Fruit fly (Drosophila melanogaster) whole organism, embryonic: ENCODE measurements around the gene CkIIalpha-i3.

ENCODE experiments used
- Antp ChIP-seq: fragments of 200-800 bp; sonication (Bioruptor generic); optimal IDR thresholded peaks from 3 replicates; lab custom pipeline; 2016; ENCODE audit warnings: missing biosample characterization, missing genetic modification characterization
- Asciz ChIP-seq: fragments of 200-800 bp; sonication (Bioruptor generic); optimal IDR thresholded peaks from 2 replicates; lab custom pipeline; 2017; ENCODE audit warnings: missing biosample characterization, mild to moderate bottlenecking, missing genetic modification characterization, missing genetic modification reagents
- CG11085 ChIP-seq: fragments of 200-800 bp; sonication (Bioruptor generic); IDR thresholded peaks from 2 replicates; pipeline ENCODE4 v1.3.6; 2022; ENCODE audit warnings: missing biosample characterization, missing genetic modification characterization
- CG11093 ChIP-seq: fragments of 200-800 bp; sonication (Bioruptor generic); IDR thresholded peaks from 3 replicates; pipeline ENCODE4 v1.3.6; 2022; ENCODE audit warnings: missing biosample characterization, missing genetic modification characterization
- CG11696 ChIP-seq: fragments of 200-800 bp; sonication (Bioruptor generic); IDR thresholded peaks from 2 replicates; pipeline ENCODE4 v1.3.6; 2022; ENCODE audit warnings: missing biosample characterization, missing genetic modification characterization
- CG12155 ChIP-seq: fragments of 200-800 bp; sonication (Bioruptor generic); optimal IDR thresholded peaks from 3 replicates; lab custom pipeline; 2016; ENCODE audit warnings: missing biosample characterization, missing genetic modification characterization
- CG12391 ChIP-seq: fragments of 200-800 bp; sonication (Bioruptor generic); optimal IDR thresholded peaks from 3 replicates; lab custom pipeline; 2018; ENCODE audit warnings: missing biosample characterization, mild to moderate bottlenecking, missing genetic modification characterization, moderate library complexity
- CG12744 ChIP-seq: fragments of 200-800 bp; sonication (Bioruptor generic); optimal IDR thresholded peaks from 2 replicates; lab custom pipeline; 2016; ENCODE audit warnings: missing biosample characterization, missing genetic modification characterization
- CG14441 ChIP-seq: fragments of 200-800 bp; sonication (Bioruptor generic); IDR thresholded peaks from 2 replicates; pipeline ENCODE4 v1.3.6; 2022; ENCODE audit warnings: missing biosample characterization, missing genetic modification characterization
- CG1603 ChIP-seq: fragments of 200-800 bp; sonication (Bioruptor generic); optimal IDR thresholded peaks from 2 replicates; lab custom pipeline; 2019; ENCODE audit warnings: missing biosample characterization, mild to moderate bottlenecking, missing genetic modification characterization, moderate library complexity
- CG17612 ChIP-seq: fragments of 200-800 bp; sonication (Bioruptor generic); IDR thresholded peaks from 2 replicates; pipeline ENCODE4 v1.3.6; 2022; ENCODE audit warnings: missing biosample characterization, missing genetic modification characterization
- CG17829 ChIP-seq: fragments of 200-800 bp; optimal IDR thresholded peaks from 2 replicates; lab custom pipeline; 2019; ENCODE audit warnings: missing biosample characterization, mild to moderate bottlenecking, missing genetic modification characterization, moderate library complexity
- CG2202 ChIP-seq: fragments of 200-800 bp; sonication (Bioruptor generic); optimal IDR thresholded peaks from 2 replicates; lab custom pipeline; 2018; ENCODE audit warnings: missing biosample characterization, mild to moderate bottlenecking, missing genetic modification characterization
- CG2712 ChIP-seq: fragments of 200-800 bp; optimal IDR thresholded peaks from 3 replicates; lab custom pipeline; 2019; ENCODE audit warnings: missing biosample characterization, mild to moderate bottlenecking, missing genetic modification characterization, moderate library complexity
- CG2889 ChIP-seq: fragments of 200-800 bp; sonication (Bioruptor generic); IDR thresholded peaks from 3 replicates; pipeline ENCODE4 v1.3.6; 2022; ENCODE audit warnings: missing biosample characterization, missing genetic modification characterization
- CG31388 ChIP-seq: fragments of 200-800 bp; sonication (Bioruptor generic); optimal IDR thresholded peaks from 2 replicates; lab custom pipeline; 2016; ENCODE audit warnings: missing biosample characterization, missing genetic modification characterization
- CG3847 ChIP-seq: fragments of 200-800 bp; sonication (Bioruptor generic); IDR thresholded peaks from 2 replicates; pipeline ENCODE4 v1.3.6; 2022; ENCODE audit warnings: missing biosample characterization, missing genetic modification characterization
- CG4404 ChIP-seq: fragments of 200-800 bp; sonication (Bioruptor generic); IDR thresholded peaks from 2 replicates; pipeline ENCODE4 v1.3.6; 2022; ENCODE audit warnings: missing biosample characterization, missing genetic modification characterization
- CG4707 ChIP-seq: fragments of 200-800 bp; sonication (Bioruptor generic); optimal IDR thresholded peaks from 2 replicates; lab custom pipeline; 2018; ENCODE audit warnings: missing biosample characterization, mild to moderate bottlenecking, missing genetic modification characterization, moderate library complexity
- CG6175 ChIP-seq: fragments of 200-800 bp; sonication (Bioruptor generic); IDR thresholded peaks from 3 replicates; pipeline ENCODE4 v1.3.6; 2022; ENCODE audit warnings: missing biosample characterization, missing genetic modification characterization
- CG6854 ChIP-seq: fragments of 200-800 bp; sonication (Bioruptor generic); optimal IDR thresholded peaks from 3 replicates; lab custom pipeline; 2017; ENCODE audit warnings: missing biosample characterization, mild to moderate bottlenecking, missing genetic modification characterization
- CG7556 ChIP-seq: fragments of 200-800 bp; sonication (Bioruptor generic); optimal IDR thresholded peaks from 2 replicates; lab custom pipeline; 2017; ENCODE audit warnings: missing biosample characterization, mild to moderate bottlenecking, missing genetic modification characterization
- CG8944 ChIP-seq: fragments of 200-800 bp; sonication (Bioruptor generic); optimal IDR thresholded peaks from 3 replicates; lab custom pipeline; 2016; ENCODE audit warnings: missing biosample characterization, missing genetic modification characterization
- CG9215 ChIP-seq: fragments of 200-800 bp; sonication (Bioruptor generic); IDR thresholded peaks from 2 replicates; pipeline ENCODE4 v1.3.6; 2022; ENCODE audit warnings: missing biosample characterization, missing genetic modification characterization
- CG9437 ChIP-seq: fragments of 200-800 bp; sonication (Bioruptor generic); optimal IDR thresholded peaks from 2 replicates; lab custom pipeline; 2018; ENCODE audit warnings: missing biosample characterization, mild to moderate bottlenecking, missing genetic modification characterization
- Chrac-16 ChIP-seq: fragments of 200-800 bp; sonication (Bioruptor generic); optimal IDR thresholded peaks from 3 replicates; lab custom pipeline; 2016; ENCODE audit warnings: missing biosample characterization, missing genetic modification characterization
- Dfd ChIP-seq, 2 experiments: fragments of >200 bp; optimal IDR thresholded peaks; 2 replicates each; lab custom pipeline; 2017; ENCODE audit warnings: missing biosample characterization in 2 of 2, missing genetic modification characterization in 2 of 2
- GATAe ChIP-seq: fragments of 200-800 bp; sonication (Bioruptor generic); conservative IDR thresholded peaks from 2 replicates; pipeline ENCODE4 v1.3.6; 2022; ENCODE audit warnings: missing biosample characterization, missing genetic modification characterization
- HLH4C ChIP-seq: fragments of 200-800 bp; sonication (Bioruptor generic); IDR thresholded peaks from 3 replicates; pipeline ENCODE4 v1.3.6; 2022; ENCODE audit warnings: missing biosample characterization, missing genetic modification characterization; ENCODE audit not compliant: partially characterized antibody
- NC2β ChIP-seq: fragments of 200-800 bp; sonication (Bioruptor generic); optimal IDR thresholded peaks from 2 replicates; lab custom pipeline; 2016; ENCODE audit warnings: missing biosample characterization, missing genetic modification characterization
- Nf-YC ChIP-seq: fragments of 200-800 bp; optimal IDR thresholded peaks from 3 replicates; lab custom pipeline; 2019; ENCODE audit warnings: missing biosample characterization, mild to moderate bottlenecking, missing genetic modification characterization, moderate library complexity
- Opbp ChIP-seq: fragments of 200-800 bp; sonication (Bioruptor generic); IDR thresholded peaks from 3 replicates; pipeline ENCODE4 v1.3.6; 2022; ENCODE audit warnings: missing biosample characterization, missing genetic modification characterization; ENCODE audit not compliant: partially characterized antibody
- Rfx ChIP-seq: fragments of 200-800 bp; sonication (Bioruptor generic); IDR thresholded peaks from 2 replicates; pipeline ENCODE4 v1.3.6; 2022; ENCODE audit warnings: missing biosample characterization, missing genetic modification characterization
- TFAM ChIP-seq: fragments of 200-800 bp; sonication (Bioruptor generic); optimal IDR thresholded peaks from 2 replicates; lab custom pipeline; 2017; ENCODE audit warnings: missing biosample characterization, missing genetic modification characterization, inconsistent platforms
- ato ChIP-seq: fragments of 200-800 bp; sonication (Bioruptor generic); IDR thresholded peaks from 2 replicates; pipeline ENCODE4 v1.3.6; 2022; ENCODE audit warnings: missing biosample characterization, missing genetic modification characterization; ENCODE audit not compliant: partially characterized antibody
- bcd ChIP-seq: fragments of 200-800 bp; sonication (Bioruptor generic); optimal IDR thresholded peaks from 2 replicates; lab custom pipeline; 2017; ENCODE audit warnings: missing biosample characterization, mild to moderate bottlenecking, missing genetic modification characterization
- bigmax ChIP-seq: fragments of 200-800 bp; sonication (Bioruptor generic); optimal IDR thresholded peaks from 2 replicates; lab custom pipeline; 2018; ENCODE audit warnings: missing biosample characterization, mild to moderate bottlenecking, missing genetic modification characterization
- br ChIP-seq: fragments of >200 bp; optimal IDR thresholded peaks from 2 replicates; lab custom pipeline; 2017
- chif ChIP-seq, 2 experiments: fragments of 200-800 bp; sonication (Bioruptor generic); optimal IDR thresholded peaks; 3 replicates each; lab custom pipeline; 2016; ENCODE audit warnings: missing biosample characterization in 2 of 2, missing genetic modification characterization in 2 of 2
- esg ChIP-seq: fragments of 200-800 bp; sonication (Bioruptor generic); conservative IDR thresholded peaks from 2 replicates; pipeline ENCODE4 v1.3.6; 2022; ENCODE audit warnings: missing biosample characterization, missing genetic modification characterization
- hth ChIP-seq: fragments of >200 bp; optimal IDR thresholded peaks from 2 replicates; lab custom pipeline; 2017; ENCODE audit warnings: inconsistent platforms
- inv ChIP-seq: fragments of 200-800 bp; sonication (Bioruptor generic); IDR thresholded peaks from 2 replicates; pipeline ENCODE4 v1.3.6; 2022; ENCODE audit warnings: missing biosample characterization, missing genetic modification characterization; ENCODE audit not compliant: partially characterized antibody
- kah ChIP-seq: fragments of 200-800 bp; sonication (Bioruptor generic); optimal IDR thresholded peaks from 2 replicates; lab custom pipeline; 2018; ENCODE audit warnings: missing biosample characterization, mild to moderate bottlenecking, missing genetic modification characterization
- onecut ChIP-seq: fragments of 200-800 bp; sonication (Bioruptor generic); IDR thresholded peaks from 2 replicates; pipeline ENCODE4 v1.3.6; 2022; ENCODE audit warnings: missing biosample characterization, missing genetic modification characterization
- prd ChIP-seq, 3 experiments: fragments of >200 bp in 2 of 3; fragments of 200-800 bp in 1 of 3; sonication (Bioruptor generic) in 1 of 3; optimal IDR thresholded peaks in 2 of 3; IDR thresholded peaks in 1 of 3; 2 replicates in 2 of 3; 3 replicates in 1 of 3; pipeline versions ENCODE4 v1.3.6 to Lab custom; 2017 to 2022; ENCODE audit warnings: missing biosample characterization in 1 of 3, missing genetic modification characterization in 1 of 3
- run ChIP-seq: fragments of 200-800 bp; sonication (Bioruptor generic); optimal IDR thresholded peaks from 3 replicates; lab custom pipeline; 2018; ENCODE audit warnings: missing biosample characterization, mild to moderate bottlenecking, missing genetic modification characterization
- sc ChIP-seq, 3 experiments: fragments of >200 bp in 2 of 3; fragments of 200-800 bp in 1 of 3; sonication (Bioruptor generic) in 1 of 3; optimal IDR thresholded peaks; 2 replicates in 2 of 3; 3 replicates in 1 of 3; lab custom pipeline; 2017; ENCODE audit warnings: mild to moderate bottlenecking in 1 of 3, missing biosample characterization in 1 of 3, missing genetic modification characterization in 1 of 3, missing genetic modification reagents in 1 of 3
- sens-2 ChIP-seq: fragments of 200-800 bp; sonication (Bioruptor generic); IDR thresholded peaks from 2 replicates; pipeline ENCODE4 v1.3.6; 2022; ENCODE audit warnings: missing biosample characterization, missing genetic modification characterization
- slou ChIP-seq: fragments of 200-800 bp; sonication (Bioruptor generic); optimal IDR thresholded peaks from 3 replicates; lab custom pipeline; 2016; ENCODE audit warnings: missing biosample characterization, missing genetic modification characterization
- wor ChIP-seq: fragments of 200-800 bp; sonication (Bioruptor generic); IDR thresholded peaks from 2 replicates; pipeline ENCODE4 v1.3.6; 2022; ENCODE audit warnings: missing biosample characterization, missing genetic modification characterization

The CkIIalpha-i3 gene

DNA sequence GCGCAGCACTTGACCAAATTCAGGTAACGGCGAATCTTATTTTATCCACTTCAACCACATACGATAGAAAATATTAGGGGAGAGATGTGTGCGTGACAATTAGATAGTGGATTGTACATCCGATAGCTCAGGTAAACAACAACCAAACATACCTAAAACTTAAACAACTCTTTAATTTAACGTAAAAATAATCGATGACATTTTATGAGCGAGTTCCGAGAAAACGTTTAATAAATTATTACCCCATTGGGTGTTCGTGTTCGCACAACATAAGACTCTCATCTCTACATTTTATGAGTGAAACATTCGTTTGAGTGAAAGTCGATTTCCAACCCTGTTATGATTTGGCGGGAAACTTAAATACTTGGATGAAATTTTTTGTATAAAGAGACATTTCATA, 30.1 kb downstream of the CkIIalpha-i3 start, which contains the start of gene CG17129 (continued):
- TF ChIP-seq CG4707 (peak; percentile 30), bcd (GFP tag; lab: Kevin White, UChicago) (peak; percentile 54), ato (GFP tag; lab: Robert Waterston, UW) (peak; percentile 68; the same call in 1 of the 2 replicates), run (tag; lab: Kevin White, UChicago) (no peak), sens-2 (GFP tag; lab: Robert Waterston, UW) (no peak), br (lab: Kevin White, UChicago) (no peak), CG12155 (peak; percentile 59), CG2202 (peak; percentile 41), CG6175 (GFP tag; lab: Robert Waterston, UW) (0 out of 3 replicates have a peak, but pooled peaks have one; percentile 57), CG11696 (GFP tag; lab: Robert Waterston, UW) (peak; percentile 33; the same call in 1 of the 2 replicates), CG14441 (GFP tag; lab: Robert Waterston, UW) (peak; percentile 90), CG31388 (GFP tag; lab: Kevin White, UChicago) (no peak), CG17829 (tag; lab: Kevin White, UChicago) (peak; percentile 85), CG8944 (GFP tag; lab: Kevin White, UChicago) (peak; percentile 79), CG17612 (GFP tag; lab: Robert Waterston, UW) (peak; percentile 40; the same call in 1 of the 2 replicates), TFAM (no peak), Rfx (GFP tag; lab: Robert Waterston, UW) (peak; percentile 86), kah (GFP tag; lab: Kevin White, UChicago) (no peak), sc (optimal IDR thresholded peaks at IDR 0.05; lab: Kevin White, UChicago) (no peak), sc (GFP tag; optimal IDR thresholded peaks at IDR 0.05; lab: Kevin White, UChicago) (no peak), esg (peak; percentile 62), prd (optimal IDR thresholded peaks at IDR 0.05; lab: Kevin White, UChicago) (no peak), prd (GFP tag; IDR thresholded peaks at IDR 0.05; lab: Robert Waterston, UW) (peak; percentile 88), inv (GFP tag; lab: Robert Waterston, UW) (peak; percentile 91), CG11093 (peak; percentile 22; the same call in 1 of the 3 replicates), CG1603 (peak; percentile 87), Opbp (GFP tag; lab: Robert Waterston, UW) (peak; percentile 89), Antp (GFP tag; lab: Kevin White, UChicago) (peak; percentile 81), CG9215 (peak; percentile 75), onecut (GFP tag; lab: Robert Waterston, UW) (peak; percentile 46), CG4404 (GFP tag; lab: Robert Waterston, UW) (peak; percentile 75), slou (no peak), hth (lab: Kevin White, UChicago) (no peak), CG2889 (no peak), CG9437 (GFP tag; lab: Kevin White, UChicago) (peak; percentile 39), NC2β (peak; percentile 79), Nf-YC (tag; lab: Kevin White, UChicago) (peak; percentile 74), CG2712 (tag; lab: Kevin White, UChicago) (peak; percentile 86), Chrac-16 (GFP tag; lab: Kevin White, UChicago) (peak; percentile 64), CG6854 (GFP tag; lab: Kevin White, UChicago) (no peak), GATAe (GFP tag; lab: Robert Waterston, UW) (0 out of 2 replicates have a peak, but pooled peaks have one; percentile 24), CG12391 (tag; lab: Kevin White, UChicago) (peak; percentile 84), CG11085 (GFP tag; lab: Robert Waterston, UW) (peak; percentile 54), CG3847 (peak; percentile 78), Asciz (GFP tag; lab: Kevin White, UChicago) (peak; percentile 54), CG12744 (GFP tag; lab: Kevin White, UChicago) (peak; percentile 61), Dfd (GFP tag; optimal IDR thresholded peaks at IDR 0.05; lab: Kevin White, UChicago) (no peak), CG7556 (GFP tag; lab: Kevin White, UChicago) (peak; percentile 65), wor (GFP tag; lab: Robert Waterston, UW) (peak; percentile 54; the same call in 1 of the 2 replicates), bigmax (GFP tag; lab: Kevin White, UChicago) (no peak), chif (GFP tag; optimal IDR thresholded peaks at IDR 0.05; lab: Kevin White, UChicago) (peak; percentile 64 to 81), HLH4C (GFP tag; lab: Robert Waterston, UW) (peak; percentile 93)
